Worm (Caenorhabditis elegans) whole organism, L3 larva: ENCODE results near the gene natc-2.
A peak's percentile ranks its signal among the peaks of the same experiment; 100 is the strongest.

Experiments
- R02D3.7 ChIP-seq: fragments of 150-350 bp; optimal IDR thresholded peaks from 2 replicates; lab custom pipeline; 2014; ENCODE audit warnings: missing biosample characterization, missing genetic modification characterization
- ZK546.5 ChIP-seq: sonication (generic microtip); optimal IDR thresholded peaks from 2 replicates; lab custom pipeline; 2017; ENCODE audit warnings: missing biosample characterization, missing genetic modification characterization
- aly-2 ChIP-seq: fragments of 150-350 bp; optimal IDR thresholded peaks from 2 replicates; lab custom pipeline; 2014; ENCODE audit warnings: missing biosample characterization, missing genetic modification characterization
- ama-1 ChIP-seq: fragments of 150-350 bp; optimal IDR thresholded peaks from 2 replicates; lab custom pipeline; 2018
- ceh-16 ChIP-seq: sonication (generic microtip); optimal IDR thresholded peaks from 2 replicates; lab custom pipeline; 2017; ENCODE audit warnings: missing biosample characterization, missing genetic modification characterization
- ceh-82 ChIP-seq: fragments of 150-350 bp; optimal IDR thresholded peaks from 2 replicates; lab custom pipeline; 2014; ENCODE audit warnings: missing biosample characterization, missing genetic modification characterization
- ceh-9 ChIP-seq: sonication (generic microtip); optimal IDR thresholded peaks from 2 replicates; lab custom pipeline; 2018; ENCODE audit warnings: missing biosample characterization, missing genetic modification characterization
- egl-27 ChIP-seq: sonication (generic microtip); optimal IDR thresholded peaks from 4 replicates; lab custom pipeline; 2017; ENCODE audit warnings: missing biosample characterization, missing genetic modification reagents, missing genetic modification characterization
- elt-2 ChIP-seq: sonication (generic microtip); optimal IDR thresholded peaks from 2 replicates; lab custom pipeline; 2016; ENCODE audit warnings: missing genetic modification reagents, mild to moderate bottlenecking, missing genetic modification characterization, missing compliant biosample characterization
- eor-1 ChIP-seq, 2 experiments: fragments of 150-350 bp; optimal IDR thresholded peaks; 2 replicates each; lab custom pipeline; 2014 to 2018; ENCODE audit warnings: missing biosample characterization in 2 of 2, missing genetic modification characterization in 2 of 2
- fkh-10 ChIP-seq: sonication (generic microtip); optimal IDR thresholded peaks from 2 replicates; lab custom pipeline; 2017; ENCODE audit warnings: missing biosample characterization, missing genetic modification reagents, missing genetic modification characterization
- hmg-11 ChIP-seq: sonication (generic microtip); optimal IDR thresholded peaks from 2 replicates; lab custom pipeline; 2016; ENCODE audit warnings: missing genetic modification characterization, missing compliant biosample characterization
- jun-1 ChIP-seq: fragments of 150-350 bp; optimal IDR thresholded peaks from 2 replicates; lab custom pipeline; 2014; ENCODE audit warnings: missing biosample characterization, missing genetic modification reagents, missing genetic modification characterization
- lin-15B ChIP-seq: fragments of 150-350 bp; optimal IDR thresholded peaks from 2 replicates; lab custom pipeline; 2014; ENCODE audit warnings: missing biosample characterization, missing genetic modification characterization
- lsy-12 ChIP-seq: sonication (generic microtip); optimal IDR thresholded peaks from 2 replicates; lab custom pipeline; 2016; ENCODE audit warnings: mild to moderate bottlenecking, missing genetic modification characterization, missing compliant biosample characterization
- mdl-1 ChIP-seq: fragments of 150-350 bp; optimal IDR thresholded peaks from 2 replicates; lab custom pipeline; 2014; ENCODE audit warnings: missing biosample characterization, missing genetic modification characterization
- nfya-1 ChIP-seq: sonication (generic microtip); optimal IDR thresholded peaks from 2 replicates; lab custom pipeline; 2017; ENCODE audit warnings: missing genetic modification characterization, mild to moderate bottlenecking, missing compliant biosample characterization, antibody characterized with exemption, moderate library complexity; ENCODE audit not compliant: insufficient read depth
- nhr-11 ChIP-seq: fragments of 150-350 bp; optimal IDR thresholded peaks from 2 replicates; lab custom pipeline; 2014; ENCODE audit warnings: missing biosample characterization, missing genetic modification characterization
- nhr-12 ChIP-seq: fragments of 150-350 bp; optimal IDR thresholded peaks from 2 replicates; lab custom pipeline; 2014; ENCODE audit warnings: missing biosample characterization, missing genetic modification characterization
- nhr-23 ChIP-seq: fragments of 150-350 bp; optimal IDR thresholded peaks from 2 replicates; lab custom pipeline; 2014; ENCODE audit warnings: missing biosample characterization, missing genetic modification reagents, missing genetic modification characterization
- nhr-237 ChIP-seq: fragments of 150-350 bp; optimal IDR thresholded peaks from 2 replicates; lab custom pipeline; 2014; ENCODE audit warnings: missing biosample characterization, missing genetic modification characterization
- nhr-28 ChIP-seq: fragments of 150-350 bp; optimal IDR thresholded peaks from 2 replicates; lab custom pipeline; 2014; ENCODE audit warnings: missing biosample characterization, missing genetic modification characterization
- nhr-43 ChIP-seq: sonication (generic microtip); optimal IDR thresholded peaks from 2 replicates; lab custom pipeline; 2016; ENCODE audit warnings: mild to moderate bottlenecking, missing genetic modification characterization, missing compliant biosample characterization; ENCODE audit not compliant: poor library complexity, severe bottlenecking
- nhr-67 ChIP-seq: fragments of 150-350 bp; optimal IDR thresholded peaks from 2 replicates; lab custom pipeline; 2014; ENCODE audit warnings: missing biosample characterization, missing genetic modification characterization
- nhr-76 ChIP-seq: fragments of 150-350 bp; sonication (generic microtip); optimal IDR thresholded peaks from 5 replicates; lab custom pipeline; 2014; ENCODE audit warnings: missing biosample characterization, missing genetic modification characterization
- pha-4 ChIP-seq: fragments of 150-350 bp; optimal IDR thresholded peaks from 2 replicates; lab custom pipeline; 2014; ENCODE audit warnings: missing biosample characterization, missing genetic modification reagents, missing genetic modification characterization
- sea-2 ChIP-seq: fragments of 150-350 bp; sonication (generic microtip); optimal IDR thresholded peaks from 4 replicates; lab custom pipeline; 2014; ENCODE audit warnings: missing biosample characterization, missing genetic modification reagents, missing genetic modification characterization
- tbx-2 ChIP-seq: sonication (generic microtip); optimal IDR thresholded peaks from 2 replicates; lab custom pipeline; 2016; ENCODE audit warnings: mild to moderate bottlenecking, missing genetic modification characterization, missing compliant biosample characterization
- unc-62 ChIP-seq: fragments of 150-350 bp; sonication (generic microtip); optimal IDR thresholded peaks from 4 replicates; lab custom pipeline; 2014; ENCODE audit warnings: missing biosample characterization, missing genetic modification reagents, missing genetic modification characterization
- zag-1 ChIP-seq: fragments of 150-350 bp; optimal IDR thresholded peaks from 2 replicates; lab custom pipeline; 2014; ENCODE audit warnings: missing biosample characterization, missing genetic modification characterization
- ztf-11 ChIP-seq: fragments of 150-350 bp; optimal IDR thresholded peaks from 2 replicates; lab custom pipeline; 2014; ENCODE audit warnings: missing biosample characterization, missing genetic modification characterization
- ztf-4 ChIP-seq: fragments of 150-350 bp; optimal IDR thresholded peaks from 2 replicates; lab custom pipeline; 2014; ENCODE audit warnings: missing biosample characterization, missing genetic modification characterization

Gene natc-2

ce11 chrV:5274974-5275373 is 1.1 kb downstream of the natc-2 start:
- TF ChIP-seq nhr-11 (no peak), aly-2 (no peak), nfya-1 (tag; lab: Kevin White, UChicago) (peak; percentile 53), pha-4 (peak; percentile 53), lin-15B (tag; lab: Kevin White, UChicago) (peak; percentile 64), jun-1 (tag; lab: Kevin White, UChicago) (no peak), sea-2 (GFP tag; lab: Kevin White, UChicago) (no peak), elt-2 (tag; lab: Kevin White, UChicago) (peak; percentile 9), ztf-11 (no peak), R02D3.7 (tag; lab: Kevin White, UChicago) (no peak), nhr-43 (tag; lab: Kevin White, UChicago) (peak; percentile 1), nhr-67 (tag; lab: Kevin White, UChicago) (no peak), nhr-23 (tag; lab: Kevin White, UChicago) (peak; percentile 51), eor-1 (tag; optimal IDR thresholded peaks at IDR 0.05; lab: Kevin White, UChicago) (no peak)

- peak; percentile 23 for TF ChIP-seq ama-1 (lab: Kevin White, UChicago)
- TF ChIP-seq nhr-43 (tag; lab: Kevin White, UChicago): peak; percentile 39
- no peak for TF ChIP-seq unc-62 (GFP tag; lab: Kevin White, UChicago)
- no peak for TF ChIP-seq egl-27 (tag; lab: Kevin White, UChicago)
- TF ChIP-seq aly-2: no peak
Measured at ce11 chrV:5275426-5276007, 1.6 kb downstream of the natc-2 start.

ce11 chrV:5278001-5278400 is 4.1 kb downstream of the natc-2 start, which contains the start of gene B0238.9:
TSS of gene B0238.9 (minus strand) at chrV:5278101.
- TF ChIP-seq nhr-28 (tag; lab: Kevin White, UChicago) (no peak), nhr-11 (no peak)

- peak; percentile 67 for TF ChIP-seq lsy-12 (tag; lab: Kevin White, UChicago)
- TF ChIP-seq nhr-43 (tag; lab: Kevin White, UChicago): peak; percentile 10
- TF ChIP-seq, all 47 proteins: peak for 2; not testable (repeated sequence) for 45
Measured at ce11 chrV:5284270-5284980, 10.6 kb downstream of the natc-2 start.

ce11 chrV:5287273-5287672 is 13.4 kb downstream of the natc-2 start, which contains the start of gene Y49G5A.1:
TSS of gene Y49G5A.1 (minus strand) at chrV:5287373.
- TF ChIP-seq ceh-82 (tag; lab: Kevin White, UChicago) (no peak), nhr-23 (tag; lab: Kevin White, UChicago) (no peak), tbx-2 (tag; lab: Kevin White, UChicago) (no peak), jun-1 (tag; lab: Kevin White, UChicago) (no peak), nfya-1 (tag; lab: Kevin White, UChicago) (no peak), mdl-1 (no peak), nhr-43 (tag; lab: Kevin White, UChicago) (no peak), sea-2 (GFP tag; lab: Kevin White, UChicago) (no peak), lin-15B (tag; lab: Kevin White, UChicago) (no peak), nhr-76 (tag; lab: Kevin White, UChicago) (no peak), ztf-4 (tag; lab: Kevin White, UChicago) (no peak), nhr-237 (tag; lab: Kevin White, UChicago) (no peak), nhr-12 (no peak), ceh-16 (tag; lab: Kevin White, UChicago) (no peak), zag-1 (tag; lab: Kevin White, UChicago) (no peak), ceh-9 (tag; lab: Kevin White, UChicago) (no peak), egl-27 (tag; lab: Kevin White, UChicago) (no peak), ama-1 (lab: Kevin White, UChicago) (no peak)
- TF ChIP-seq, all 47 proteins: peak for 0

- TF ChIP-seq lin-15B (tag; lab: Kevin White, UChicago) (no peak), nfya-1 (tag; lab: Kevin White, UChicago) (no peak), ztf-11 (no peak), R02D3.7 (tag; lab: Kevin White, UChicago) (no peak), ZK546.5 (tag; lab: Kevin White, UChicago) (no peak), mdl-1 (no peak), hmg-11 (no peak), egl-27 (tag; lab: Kevin White, UChicago) (no peak), ama-1 (lab: Kevin White, UChicago) (no peak), nhr-43 (tag; lab: Kevin White, UChicago) (no peak), fkh-10 (GFP tag; lab: Kevin White, UChicago) (no peak), nhr-23 (tag; lab: Kevin White, UChicago) (no peak)
Measured at ce11 chrV:5288676-5289075, 14.8 kb downstream of the natc-2 start.
